Fruit fly (Drosophila melanogaster) whole organism, embryonic: ENCODE data around the gene CG4338.

Experiments
- C15 ChIP-seq: fragments of 200-800 bp; sonication (Bioruptor generic); IDR thresholded peaks from 3 replicates; pipeline ENCODE4 v1.3.6; 2022; ENCODE audit warnings: missing biosample characterization, missing genetic modification characterization
- CG11695 ChIP-seq: fragments of 200-800 bp; sonication (Bioruptor generic); IDR thresholded peaks from 3 replicates; pipeline ENCODE4 v1.3.6; 2022; ENCODE audit warnings: missing biosample characterization, missing genetic modification characterization
- CG13894 ChIP-seq: fragments of 200-800 bp; sonication (Bioruptor generic); optimal IDR thresholded peaks from 3 replicates; lab custom pipeline; 2018; ENCODE audit warnings: missing biosample characterization, mild to moderate bottlenecking, missing genetic modification characterization, moderate library complexity
- CG14050 ChIP-seq: fragments of 200-800 bp; sonication (Bioruptor generic); IDR thresholded peaks from 3 replicates; pipeline ENCODE4 v1.3.6; 2022; ENCODE audit warnings: missing biosample characterization, missing genetic modification characterization
- CG15011 ChIP-seq: fragments of 200-800 bp; sonication (Bioruptor generic); optimal IDR thresholded peaks from 3 replicates; lab custom pipeline; 2018; ENCODE audit warnings: missing biosample characterization, mild to moderate bottlenecking, missing genetic modification characterization
- CG15479 ChIP-seq: fragments of 200-800 bp; sonication (Bioruptor generic); optimal IDR thresholded peaks from 3 replicates; lab custom pipeline; 2019; ENCODE audit warnings: missing biosample characterization, mild to moderate bottlenecking, missing genetic modification characterization, moderate library complexity
- CG17829 ChIP-seq: fragments of 200-800 bp; optimal IDR thresholded peaks from 2 replicates; lab custom pipeline; 2019; ENCODE audit warnings: missing biosample characterization, mild to moderate bottlenecking, missing genetic modification characterization, moderate library complexity
- CG2199 ChIP-seq: fragments of 200-800 bp; sonication (Bioruptor generic); IDR thresholded peaks from 3 replicates; pipeline ENCODE4 v1.3.6; 2022; ENCODE audit warnings: missing biosample characterization, missing genetic modification characterization
- CG2712 ChIP-seq: fragments of 200-800 bp; optimal IDR thresholded peaks from 3 replicates; lab custom pipeline; 2019; ENCODE audit warnings: missing biosample characterization, mild to moderate bottlenecking, missing genetic modification characterization, moderate library complexity
- CG33213 ChIP-seq: fragments of 200-800 bp; sonication (Bioruptor generic); optimal IDR thresholded peaks from 3 replicates; lab custom pipeline; 2016; ENCODE audit warnings: missing biosample characterization, missing genetic modification characterization
- CG33557 ChIP-seq: fragments of 200-800 bp; sonication (Bioruptor generic); optimal IDR thresholded peaks from 2 replicates; lab custom pipeline; 2019; ENCODE audit warnings: missing biosample characterization, mild to moderate bottlenecking, missing genetic modification characterization, moderate library complexity
- CG6689 ChIP-seq: fragments of 200-800 bp; sonication (Bioruptor generic); IDR thresholded peaks from 2 replicates; pipeline ENCODE4 v1.3.6; 2022; ENCODE audit warnings: missing biosample characterization, missing genetic modification characterization
- CG7372 ChIP-seq: fragments of 200-800 bp; sonication (Bioruptor generic); IDR thresholded peaks from 2 replicates; pipeline ENCODE4 v1.3.6; 2022; ENCODE audit warnings: missing biosample characterization, missing genetic modification characterization
- CG7928 ChIP-seq: fragments of 200-800 bp; sonication (Bioruptor generic); optimal IDR thresholded peaks from 2 replicates; lab custom pipeline; 2017; ENCODE audit warnings: missing biosample characterization, mild to moderate bottlenecking, missing genetic modification characterization
- CG9215 ChIP-seq: fragments of 200-800 bp; sonication (Bioruptor generic); IDR thresholded peaks from 2 replicates; pipeline ENCODE4 v1.3.6; 2022; ENCODE audit warnings: missing biosample characterization, missing genetic modification characterization
- CG9817 ChIP-seq: fragments of 200-800 bp; sonication (Bioruptor generic); optimal IDR thresholded peaks from 2 replicates; lab custom pipeline; 2018; ENCODE audit warnings: missing biosample characterization, mild to moderate bottlenecking, missing genetic modification characterization, moderate library complexity
- CTCF ChIP-seq: fragments of 200-800 bp; sonication (Bioruptor generic); optimal IDR thresholded peaks from 2 replicates; lab custom pipeline; 2017; ENCODE audit warnings: missing biosample characterization, mild to moderate bottlenecking, missing genetic modification characterization, moderate library complexity
- Chrac-16 ChIP-seq: fragments of 200-800 bp; sonication (Bioruptor generic); optimal IDR thresholded peaks from 3 replicates; lab custom pipeline; 2016; ENCODE audit warnings: missing biosample characterization, missing genetic modification characterization
- Deaf1 ChIP-seq: fragments of 200-800 bp; optimal IDR thresholded peaks from 3 replicates; lab custom pipeline; 2019; ENCODE audit warnings: missing biosample characterization, mild to moderate bottlenecking, missing genetic modification characterization, moderate library complexity
- Dek ChIP-seq: fragments of 200-800 bp; sonication (Bioruptor generic); optimal IDR thresholded peaks from 3 replicates; lab custom pipeline; 2019; ENCODE audit warnings: missing biosample characterization, mild to moderate bottlenecking, missing genetic modification characterization, moderate library complexity
- Doc3 ChIP-seq: fragments of 200-800 bp; sonication (Bioruptor generic); IDR thresholded peaks from 3 replicates; pipeline ENCODE4 v1.3.6; 2022; ENCODE audit warnings: missing biosample characterization, missing genetic modification characterization; ENCODE audit not compliant: partially characterized antibody
- Fer1 ChIP-seq: fragments of 200-800 bp; sonication (Bioruptor generic); optimal IDR thresholded peaks from 2 replicates; lab custom pipeline; 2017; ENCODE audit warnings: missing biosample characterization, mild to moderate bottlenecking, missing genetic modification characterization
- HmgZ ChIP-seq: fragments of 200-800 bp; sonication (Bioruptor generic); optimal IDR thresholded peaks from 2 replicates; lab custom pipeline; 2018; ENCODE audit warnings: missing biosample characterization, mild to moderate bottlenecking, missing genetic modification characterization
- Hr51 ChIP-seq, 2 experiments: fragments of 200-800 bp; sonication (Bioruptor generic); optimal IDR thresholded peaks; 2 replicates in 1 of 2; 3 replicates in 1 of 2; lab custom pipeline; 2016 to 2018; ENCODE audit warnings: missing biosample characterization in 2 of 2, missing genetic modification characterization in 2 of 2, mild to moderate bottlenecking in 1 of 2, moderate library complexity in 1 of 2
- Hr78 ChIP-seq, 2 experiments: fragments of 200-800 bp in 1 of 2; fragments of >200 bp in 1 of 2; sonication (Bioruptor generic) in 1 of 2; optimal IDR thresholded peaks; 2 replicates each; lab custom pipeline; 2017 to 2019; ENCODE audit warnings: missing biosample characterization in 2 of 2, missing genetic modification characterization in 2 of 2, mild to moderate bottlenecking in 1 of 2, moderate library complexity in 1 of 2
- Kr ChIP-seq: fragments of 200-800 bp; sonication (Bioruptor generic); optimal IDR thresholded peaks from 2 replicates; lab custom pipeline; 2017; ENCODE audit warnings: missing biosample characterization, mild to moderate bottlenecking, missing genetic modification characterization
- Mrtf ChIP-seq: fragments of 200-800 bp; sonication (Bioruptor generic); IDR thresholded peaks from 3 replicates; pipeline ENCODE4 v1.3.6; 2022; ENCODE audit warnings: missing biosample characterization, missing genetic modification characterization
- Rfx ChIP-seq: fragments of 200-800 bp; sonication (Bioruptor generic); IDR thresholded peaks from 2 replicates; pipeline ENCODE4 v1.3.6; 2022; ENCODE audit warnings: missing biosample characterization, missing genetic modification characterization
- Six4 ChIP-seq: fragments of 200-800 bp; sonication (Bioruptor generic); optimal IDR thresholded peaks from 2 replicates; lab custom pipeline; 2016; ENCODE audit warnings: missing biosample characterization, missing genetic modification characterization
- az2 ChIP-seq: fragments of 200-800 bp; sonication (Bioruptor generic); optimal IDR thresholded peaks from 3 replicates; lab custom pipeline; 2016; ENCODE audit warnings: missing biosample characterization, missing genetic modification characterization
- danr ChIP-seq: fragments of 200-800 bp; sonication (Bioruptor generic); IDR thresholded peaks from 2 replicates; pipeline ENCODE4 v1.3.6; 2022; ENCODE audit warnings: missing biosample characterization, missing genetic modification characterization
- en ChIP-seq: fragments of 200-800 bp; sonication (Bioruptor generic); optimal IDR thresholded peaks from 2 replicates; lab custom pipeline; 2016; ENCODE audit warnings: missing biosample characterization, missing genetic modification characterization
- eyg ChIP-seq: fragments of 200-800 bp; sonication (Bioruptor generic); optimal IDR thresholded peaks from 3 replicates; lab custom pipeline; 2016; ENCODE audit warnings: missing biosample characterization, missing genetic modification characterization
- fd102C ChIP-seq: fragments of 200-800 bp; sonication (Bioruptor generic); optimal IDR thresholded peaks from 2 replicates; lab custom pipeline; 2018; ENCODE audit warnings: missing biosample characterization, mild to moderate bottlenecking, missing genetic modification characterization, moderate library complexity
- gce ChIP-seq: fragments of 200-800 bp; sonication (Bioruptor generic); IDR thresholded peaks from 3 replicates; pipeline ENCODE4 v1.3.6; 2022; ENCODE audit warnings: missing biosample characterization, missing genetic modification characterization
- hth ChIP-seq: fragments of >200 bp; optimal IDR thresholded peaks from 2 replicates; lab custom pipeline; 2017; ENCODE audit warnings: inconsistent platforms
- inv ChIP-seq: fragments of 200-800 bp; sonication (Bioruptor generic); IDR thresholded peaks from 2 replicates; pipeline ENCODE4 v1.3.6; 2022; ENCODE audit warnings: missing biosample characterization, missing genetic modification characterization; ENCODE audit not compliant: partially characterized antibody
- jing ChIP-seq: fragments of 200-800 bp; sonication (Bioruptor generic); optimal IDR thresholded peaks from 2 replicates; lab custom pipeline; 2018; ENCODE audit warnings: missing biosample characterization, mild to moderate bottlenecking, missing genetic modification characterization
- kni ChIP-seq: fragments of 200-800 bp; sonication (Bioruptor generic); optimal IDR thresholded peaks from 3 replicates; lab custom pipeline; 2017; ENCODE audit warnings: mild to moderate bottlenecking, missing biosample characterization, missing genetic modification reagents, missing genetic modification characterization
- pb ChIP-seq: fragments of 200-800 bp; sonication (Bioruptor generic); optimal IDR thresholded peaks from 3 replicates; lab custom pipeline; 2016; ENCODE audit warnings: missing biosample characterization, missing genetic modification characterization
- phol ChIP-seq: fragments of 200-800 bp; sonication (Bioruptor generic); optimal IDR thresholded peaks from 3 replicates; lab custom pipeline; 2018; ENCODE audit warnings: missing biosample characterization, mild to moderate bottlenecking, missing genetic modification characterization, moderate library complexity
- ro ChIP-seq: fragments of 200-800 bp; sonication (Bioruptor generic); IDR thresholded peaks from 2 replicates; pipeline ENCODE4 v1.3.6; 2022; ENCODE audit warnings: missing biosample characterization, missing genetic modification characterization
- scrt ChIP-seq: fragments of 200-800 bp; sonication (Bioruptor generic); optimal IDR thresholded peaks from 2 replicates; lab custom pipeline; 2018; ENCODE audit warnings: missing biosample characterization, mild to moderate bottlenecking, missing genetic modification characterization, moderate library complexity
- sens ChIP-seq: fragments of 200-800 bp; sonication (Bioruptor generic); peaks from one replicate; lab custom pipeline; 2016; ENCODE audit warnings: missing biosample characterization, missing genetic modification characterization
- sisA ChIP-seq: fragments of 200-800 bp; sonication (Bioruptor generic); IDR thresholded peaks from 2 replicates; pipeline ENCODE4 v1.3.6; 2022; ENCODE audit warnings: missing biosample characterization, missing genetic modification characterization
- so ChIP-seq: fragments of 200-800 bp; sonication (Bioruptor generic); IDR thresholded peaks from 3 replicates; pipeline ENCODE4 v1.3.6; 2022; ENCODE audit warnings: missing biosample characterization, missing genetic modification characterization
- sr ChIP-seq: fragments of 200-800 bp; sonication (Bioruptor generic); IDR thresholded peaks from 3 replicates; pipeline ENCODE4 v1.3.6; 2022; ENCODE audit warnings: missing biosample characterization, missing genetic modification characterization
- stc ChIP-seq: fragments of 200-800 bp; sonication (Bioruptor generic); IDR thresholded peaks from 2 replicates; pipeline ENCODE4 v1.3.6; 2022; ENCODE audit warnings: missing biosample characterization, missing genetic modification characterization
- tio ChIP-seq: fragments of 200-800 bp; sonication (Bioruptor generic); optimal IDR thresholded peaks from 2 replicates; lab custom pipeline; 2017; ENCODE audit warnings: missing biosample characterization, missing genetic modification characterization, inconsistent platforms
- unc-4 ChIP-seq: fragments of 200-800 bp; sonication (Bioruptor generic); IDR thresholded peaks from 2 replicates; pipeline ENCODE4 v1.3.6; 2022; ENCODE audit warnings: missing biosample characterization, missing genetic modification characterization; ENCODE audit not compliant: partially characterized antibody
- vnd ChIP-seq: fragments of 200-800 bp; sonication (Bioruptor generic); IDR thresholded peaks from 3 replicates; pipeline ENCODE4 v1.3.6; 2022; ENCODE audit warnings: missing biosample characterization, missing genetic modification characterization; ENCODE audit not compliant: partially characterized antibody

Gene CG4338

dm6 chr3R:15292241-15293004 lies 17.1 kb downstream of the CG4338 start (continued):
- no peak for TF ChIP-seq en (GFP tag; lab: Kevin White, UChicago)
- no peak for TF ChIP-seq CG13894 (tag; lab: Kevin White, UChicago)
- TF ChIP-seq phol (tag; lab: Kevin White, UChicago): no peak
- no peak for TF ChIP-seq hth (lab: Kevin White, UChicago)
- TF ChIP-seq Hr78 (GFP tag; optimal IDR thresholded peaks at IDR 0.05; lab: Kevin White, UChicago): no peak
- TF ChIP-seq stc (GFP tag; lab: Robert Waterston, UW): no peak
- no peak for TF ChIP-seq sr (GFP tag; lab: Robert Waterston, UW)
- no peak for TF ChIP-seq Rfx (GFP tag; lab: Robert Waterston, UW)
- TF ChIP-seq sisA: no peak
- no peak for TF ChIP-seq so
- peak; percentile 6 for TF ChIP-seq CG2712 (tag; lab: Kevin White, UChicago)
- no peak for TF ChIP-seq jing
- no peak for TF ChIP-seq unc-4 (GFP tag; lab: Robert Waterston, UW)
- TF ChIP-seq Hr51 (GFP tag; optimal IDR thresholded peaks at IDR 0.05; lab: Kevin White, UChicago): no peak
- no peak for TF ChIP-seq HmgZ (tag; lab: Kevin White, UChicago)
- no peak for TF ChIP-seq inv (GFP tag; lab: Robert Waterston, UW)
- TF ChIP-seq CG7928 (GFP tag; lab: Kevin White, UChicago): no peak
- no peak for TF ChIP-seq CG33213 (GFP tag; lab: Kevin White, UChicago)
- no peak for TF ChIP-seq vnd (GFP tag; lab: Robert Waterston, UW)
- TF ChIP-seq Kr (GFP tag; lab: Kevin White, UChicago): no peak
- TF ChIP-seq CG11695 (GFP tag; lab: Robert Waterston, UW): no peak
- TF ChIP-seq Doc3 (GFP tag; lab: Robert Waterston, UW): no peak
- no peak for TF ChIP-seq CTCF
- TF ChIP-seq ro: no peak
- TF ChIP-seq Mrtf (GFP tag; lab: Robert Waterston, UW): no peak
- no peak for TF ChIP-seq eyg (GFP tag; lab: Kevin White, UChicago)
- TF ChIP-seq CG6689 (GFP tag; lab: Robert Waterston, UW): no peak
- no peak for TF ChIP-seq Fer1 (GFP tag; lab: Kevin White, UChicago)
- TF ChIP-seq CG17829 (tag; lab: Kevin White, UChicago): peak; percentile 9
- no peak for TF ChIP-seq tio (GFP tag; lab: Kevin White, UChicago)
- no peak for TF ChIP-seq CG33557 (GFP tag; lab: Kevin White, UChicago)
- no peak for TF ChIP-seq az2 (GFP tag; lab: Kevin White, UChicago)
- no peak for TF ChIP-seq Dek (tag; lab: Kevin White, UChicago)
- TF ChIP-seq gce (GFP tag; lab: Robert Waterston, UW): no peak
- TF ChIP-seq Chrac-16 (GFP tag; lab: Kevin White, UChicago): no peak
- TF ChIP-seq fd102C (GFP tag; lab: Kevin White, UChicago): no peak
- TF ChIP-seq CG7372 (GFP tag; lab: Robert Waterston, UW): no peak
- TF ChIP-seq CG15011 (GFP tag; lab: Kevin White, UChicago): peak; percentile 29
- no peak for TF ChIP-seq Deaf1 (tag; lab: Kevin White, UChicago)
- no peak for TF ChIP-seq CG15479 (GFP tag; lab: Kevin White, UChicago)
- TF ChIP-seq CG14050 (GFP tag; lab: Robert Waterston, UW): no peak
- no peak for TF ChIP-seq kni (GFP tag; lab: Kevin White, UChicago)
- TF ChIP-seq CG9215: no peak
- TF ChIP-seq sens (GFP tag; lab: Kevin White, UChicago): peak; percentile 74
- no peak for TF ChIP-seq pb
- no peak for TF ChIP-seq Six4
- no peak for TF ChIP-seq CG2199
- peak; percentile 46 for TF ChIP-seq CG9817 (tag; lab: Kevin White, UChicago)
- TF ChIP-seq C15: no peak
- no peak for TF ChIP-seq scrt (GFP tag; lab: Kevin White, UChicago)
- no peak for TF ChIP-seq danr (GFP tag; lab: Robert Waterston, UW)
